Worm (Caenorhabditis elegans) whole organism, late embryonic: ENCODE measurements around the gene seb-3.

ENCODE experiments used
- F13H6.1 ChIP-seq: sonication (generic microtip); optimal IDR thresholded peaks from 2 replicates; lab custom pipeline; 2016; ENCODE audit warnings: missing genetic modification characterization, missing compliant biosample characterization
- ama-1 ChIP-seq: fragments of 150-350 bp; optimal IDR thresholded peaks from 2 replicates; lab custom pipeline; 2014
- ceh-45 ChIP-seq: fragments of 200-800 bp; sonication (Bioruptor generic); IDR thresholded peaks from 2 replicates; pipeline ENCODE4 v1.3.6; 2022; ENCODE audit warnings: missing genetic modification reagents, missing genetic modification characterization, missing compliant biosample characterization
- dmd-4 ChIP-seq: sonication (generic microtip); optimal IDR thresholded peaks from 2 replicates; lab custom pipeline; 2016; ENCODE audit warnings: borderline replicate concordance, missing genetic modification characterization, missing compliant biosample characterization
- dve-1 ChIP-seq: sonication (generic microtip); optimal IDR thresholded peaks from 2 replicates; lab custom pipeline; 2017; ENCODE audit warnings: antibody characterized with exemption, mild to moderate bottlenecking, missing genetic modification characterization, missing compliant biosample characterization
- hlh-30 ChIP-seq: sonication (generic microtip); optimal IDR thresholded peaks from 2 replicates; lab custom pipeline; 2017; ENCODE audit warnings: antibody characterized with exemption, missing genetic modification characterization, missing compliant biosample characterization; ENCODE audit not compliant: insufficient read depth
- lim-6 ChIP-seq: sonication (generic microtip); optimal IDR thresholded peaks from 2 replicates; lab custom pipeline; 2016; ENCODE audit warnings: missing genetic modification characterization, missing compliant biosample characterization
- pha-2 ChIP-seq: sonication (generic microtip); optimal IDR thresholded peaks from 2 replicates; lab custom pipeline; 2017; ENCODE audit warnings: mild to moderate bottlenecking, missing genetic modification characterization, missing compliant biosample characterization
- rnt-1 ChIP-seq: sonication (generic microtip); optimal IDR thresholded peaks from 2 replicates; lab custom pipeline; 2016; ENCODE audit warnings: missing genetic modification characterization, missing compliant biosample characterization
- sox-2 ChIP-seq: fragments of 200-800 bp; sonication (Bioruptor generic); IDR thresholded peaks from 2 replicates; pipeline ENCODE4 v1.3.6; 2022; ENCODE audit warnings: missing genetic modification reagents, missing genetic modification characterization, missing compliant biosample characterization
- unc-86 ChIP-seq: sonication (generic microtip); optimal IDR thresholded peaks from 2 replicates; lab custom pipeline; 2016; ENCODE audit warnings: missing genetic modification characterization, missing compliant biosample characterization

DNA sequence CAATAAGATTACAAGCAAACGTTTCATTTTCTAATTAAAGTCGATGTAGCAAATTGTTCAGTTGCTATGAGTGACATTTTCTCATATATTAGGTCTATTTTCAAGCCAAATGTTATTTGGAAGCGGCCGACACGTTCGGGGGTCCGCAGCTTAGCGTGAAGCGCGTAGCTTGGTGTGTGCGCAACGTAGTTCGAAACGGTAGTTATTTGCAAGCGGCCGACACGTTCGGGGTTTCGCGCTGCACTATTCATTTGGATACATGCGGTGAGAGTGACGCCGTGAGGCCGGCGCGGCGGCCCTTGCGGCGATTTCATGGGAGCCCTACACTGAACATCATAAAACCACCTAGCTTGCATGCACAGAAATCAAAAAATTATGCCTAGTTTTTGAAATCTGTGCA is 37.9 kb upstream of the seb-3 start:
- TF ChIP-seq F13H6.1 (tag; lab: Kevin White, UChicago) = no peak
- no peak for TF ChIP-seq sox-2
- TF ChIP-seq pha-2 (tag; lab: Kevin White, UChicago) = no peak
- no peak for TF ChIP-seq unc-86 (tag; lab: Kevin White, UChicago)
- no peak for TF ChIP-seq hlh-30 (tag; lab: Kevin White, UChicago)
- no peak for TF ChIP-seq dve-1
- TF ChIP-seq lim-6 = no peak
- TF ChIP-seq ceh-45 (GFP tag; lab: Robert Waterston, UW) = no peak
- TF ChIP-seq rnt-1 = no peak
- TF ChIP-seq dmd-4 (tag; lab: Kevin White, UChicago) = no peak
- no peak for TF ChIP-seq ama-1 (lab: Kevin White, UChicago)
